Worm (Caenorhabditis elegans) whole organism, early embryonic: ENCODE measurements around the gene F54F7.6.

Source experiments
- B0310.2 ChIP-seq: sonication (generic microtip); optimal IDR thresholded peaks from 2 replicates; lab custom pipeline; 2016; ENCODE audit warnings: mild to moderate bottlenecking, missing genetic modification characterization, missing compliant biosample characterization
- ama-1 ChIP-seq: fragments of 150-350 bp; optimal IDR thresholded peaks from 2 replicates; lab custom pipeline; 2014
- ceh-13 ChIP-seq: fragments of 200-800 bp; sonication (Bioruptor generic); optimal IDR thresholded peaks from 2 replicates; lab custom pipeline; 2018; ENCODE audit warnings: mild to moderate bottlenecking, missing genetic modification characterization, missing compliant biosample characterization
- flt-1 ChIP-seq: fragments of 200-800 bp; sonication (Bioruptor generic); IDR thresholded peaks from 2 replicates; pipeline ENCODE4 v1.3.6; 2022; ENCODE audit warnings: missing genetic modification characterization, missing compliant biosample characterization
- scrt-1 ChIP-seq: fragments of 200-800 bp; sonication (Bioruptor generic); IDR thresholded peaks from 2 replicates; pipeline ENCODE4 v1.3.6; 2022; ENCODE audit warnings: missing genetic modification characterization, missing compliant biosample characterization
- tra-4 ChIP-seq: sonication (generic microtip); optimal IDR thresholded peaks from 2 replicates; lab custom pipeline; 2017; ENCODE audit warnings: missing genetic modification characterization, missing compliant biosample characterization

ce11 chrX:11896708-11897107 lies 31.5 kb downstream of the F54F7.6 start:
- no peak for TF ChIP-seq flt-1 (GFP tag; lab: Robert Waterston, UW)
- no peak for TF ChIP-seq tra-4 (tag; lab: Kevin White, UChicago)
- TF ChIP-seq ama-1: no peak
- no peak for TF ChIP-seq ceh-13 (GFP tag; lab: Kevin White, UChicago)
- no peak for TF ChIP-seq scrt-1 (GFP tag; lab: Robert Waterston, UW)
- TF ChIP-seq B0310.2 (tag; lab: Kevin White, UChicago): no peak
